Worm (Caenorhabditis elegans): ENCODE data around the gene C18A3.7.

C18A3.7 gene

ce11 chrII:5712126-5712525 is 18.1 kb downstream of the C18A3.7 start:
- TF ChIP-seq lin-26 (GFP tag; IDR thresholded peaks at IDR 0.05) = peak; percentile 38; the same call in 1 of the 2 replicates
- no peak for TF ChIP-seq F57C9.4 (tag; optimal IDR thresholded peaks at IDR 0.05)
- no peak for TF ChIP-seq attf-3 (GFP tag; conservative IDR thresholded peaks at IDR 0.05)
- no peak for TF ChIP-seq dox-1 (GFP tag; IDR thresholded peaks at IDR 0.05)
- no peak for TF ChIP-seq lag-1 (GFP tag; IDR thresholded peaks at IDR 0.05)
- peak; percentile 60; the same call in 1 of the 2 replicates for TF ChIP-seq B0336.3 (GFP tag; IDR thresholded peaks at IDR 0.05)
- no peak for TF ChIP-seq K12H6.12 (tag; optimal IDR thresholded peaks at IDR 0.05)
- peak; percentile 20 for TF ChIP-seq lin-54 (GFP tag; optimal IDR thresholded peaks at IDR 0.05)
- no peak for TF ChIP-seq efl-1 (GFP tag; optimal IDR thresholded peaks at IDR 0.05)
- TF ChIP-seq Y95B8A.8 (GFP tag; IDR thresholded peaks at IDR 0.05) = peak; percentile 63; the same call in 1 of the 2 replicates
- no peak for TF ChIP-seq ccch-3 (GFP tag; optimal IDR thresholded peaks at IDR 0.05)
- TF ChIP-seq Y56A3A.18 (GFP tag; IDR thresholded peaks at IDR 0.05) = no peak
- peak; percentile 58; the same call in 1 of the 2 replicates for TF ChIP-seq nfyb-1 (GFP tag; IDR thresholded peaks at IDR 0.05)
- no peak for TF ChIP-seq ceh-79 (tag; optimal IDR thresholded peaks at IDR 0.05)
- peak; percentile 24 for TF ChIP-seq snpc-4 (GFP tag; optimal IDR thresholded peaks at IDR 0.05)
- TF ChIP-seq snpc-4 (tag; optimal IDR thresholded peaks at IDR 0.05) = peak in 1 of 4 experiments; percentile 30
- TF ChIP-seq attf-6 (GFP tag; IDR thresholded peaks at IDR 0.05) = no peak
- TF ChIP-seq hrde-1 (tag; optimal IDR thresholded peaks at IDR 0.05; ENCODE audit: borderline replicate concordance) = peak; percentile 68
- no peak for TF ChIP-seq nhr-120 (GFP tag; IDR thresholded peaks at IDR 0.05)
- no peak for TF ChIP-seq T07F8.4 (tag; optimal IDR thresholded peaks at IDR 0.05)
- no peak for TF ChIP-seq ztf-26 (tag; optimal IDR thresholded peaks at IDR 0.05)
- TF ChIP-seq mel-28 (tag; optimal IDR thresholded peaks at IDR 0.05; ENCODE audit: borderline replicate concordance) = no peak
- TF ChIP-seq hlh-12 (tag; optimal IDR thresholded peaks at IDR 0.05) = no peak
- TF ChIP-seq ekl-4 (GFP tag; IDR thresholded peaks at IDR 0.05) = peak; percentile 43; the same call in 1 of the 2 replicates
- peak; percentile 3 for TF ChIP-seq him-1 (tag; optimal IDR thresholded peaks at IDR 0.05)
- no peak for TF ChIP-seq hmg-20 (GFP tag; IDR thresholded peaks at IDR 0.05)
- peak; percentile 40; the same call in 1 of the 2 replicates for TF ChIP-seq madf-6 (GFP tag; IDR thresholded peaks at IDR 0.05)
- no peak for TF ChIP-seq T26A5.8 (tag; optimal IDR thresholded peaks at IDR 0.05)
- peak; percentile 67 for TF ChIP-seq hsf-1 (GFP tag; IDR thresholded peaks at IDR 0.05)
- TF ChIP-seq snpc-3.4 (tag; optimal IDR thresholded peaks at IDR 0.05) = peak; percentile 50
- TF ChIP-seq somi-1 (GFP tag; optimal IDR thresholded peaks at IDR 0.05) = no peak
- no peak for TF ChIP-seq nhr-90 (tag; optimal IDR thresholded peaks at IDR 0.05)
- no peak for TF ChIP-seq xnd-1 (tag; optimal IDR thresholded peaks at IDR 0.05)
- TF ChIP-seq sdz-38 (tag; optimal IDR thresholded peaks at IDR 0.05) = no peak
- TF ChIP-seq ztf-6 (GFP tag; IDR thresholded peaks at IDR 0.05) = no peak
- no peak for TF ChIP-seq zfh-2 (GFP tag; conservative IDR thresholded peaks at IDR 0.05)
- no peak for TF ChIP-seq dpl-1 (GFP tag; optimal IDR thresholded peaks at IDR 0.05)
- no peak for TF ChIP-seq cebp-1 (GFP tag; IDR thresholded peaks at IDR 0.05)
- peak; percentile 24 for TF ChIP-seq cebp-1 (tag; optimal IDR thresholded peaks at IDR 0.05)
- peak; percentile 43 for TF ChIP-seq F52B5.7 (tag; optimal IDR thresholded peaks at IDR 0.05)
- TF ChIP-seq F22D6.2 (tag; optimal IDR thresholded peaks at IDR 0.05) = no peak
- TF ChIP-seq ZK185.1 (tag; optimal IDR thresholded peaks at IDR 0.05; ENCODE audit: poor library complexity, severe bottlenecking) = peak; percentile 35
- no peak for TF ChIP-seq tlf-1 (GFP tag; optimal IDR thresholded peaks at IDR 0.05)
- TF ChIP-seq let-607 (tag; optimal IDR thresholded peaks at IDR 0.05) = no peak
- no peak for TF ChIP-seq sptf-2 (GFP tag; optimal IDR thresholded peaks at IDR 0.05)
- no peak for TF ChIP-seq tbp1 (GFP tag; optimal IDR thresholded peaks at IDR 0.05)
- TF ChIP-seq Y79H2A.3 (GFP tag; conservative IDR thresholded peaks at IDR 0.05) = no peak
- TF ChIP-seq egl-44 (GFP tag; IDR thresholded peaks at IDR 0.05) = no peak
- TF ChIP-seq ceh-40 (GFP tag; IDR thresholded peaks at IDR 0.05) = no peak

Measured in whole organism, young adult.